Worm (Caenorhabditis elegans) whole organism, dauer: ENCODE data around the gene C44E12.1.

ENCODE experiments used
- unc-62 ChIP-seq: sonication (generic microtip); optimal IDR thresholded peaks from 2 replicates; lab custom pipeline; 2017; ENCODE audit warnings: missing biosample characterization, missing genetic modification reagents, missing genetic modification characterization

Gene C44E12.1

DNA sequence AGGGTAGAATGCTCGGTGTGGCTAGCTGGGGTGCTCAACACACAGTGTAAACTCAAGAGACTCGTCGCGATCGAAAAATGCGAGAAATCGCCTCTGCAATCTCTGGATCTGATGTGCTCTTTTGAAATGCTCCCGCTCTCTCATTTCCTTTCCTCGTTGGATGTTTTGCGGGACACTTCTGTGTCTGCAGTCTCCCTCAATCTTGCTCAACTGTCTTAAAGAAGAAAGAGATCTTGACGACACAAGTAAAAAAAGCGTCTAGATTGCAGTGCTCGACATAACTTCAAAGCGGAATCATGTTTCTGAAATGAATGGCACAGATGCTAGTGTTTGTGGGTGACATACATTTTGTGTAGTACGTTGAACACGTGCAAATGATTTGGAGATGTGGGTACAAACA, 23.1 kb upstream of the C44E12.1 start:
- TF ChIP-seq unc-62 (GFP tag; lab: Kevin White, UChicago) = no peak

DNA sequence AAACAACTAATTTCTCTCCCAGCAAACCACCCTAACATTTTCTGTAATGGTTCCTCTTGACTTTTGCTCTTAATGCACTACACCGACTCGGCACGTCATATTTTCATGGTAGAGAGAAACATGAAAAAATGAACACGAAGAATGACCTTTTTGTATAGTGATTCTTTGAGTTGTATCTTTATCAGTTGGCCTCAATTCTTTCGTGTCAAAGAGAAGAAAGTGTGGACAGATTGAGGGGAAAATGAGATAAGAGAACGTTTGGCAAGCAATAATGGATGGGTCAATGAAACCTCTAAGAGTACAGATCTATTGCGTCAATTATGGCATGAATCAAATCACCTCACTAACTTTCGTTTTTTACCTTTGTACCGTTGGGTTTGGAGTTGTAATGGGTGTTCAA, 20.8 kb upstream of the C44E12.1 start:
- no peak for TF ChIP-seq unc-62 (GFP tag; lab: Kevin White, UChicago)

DNA sequence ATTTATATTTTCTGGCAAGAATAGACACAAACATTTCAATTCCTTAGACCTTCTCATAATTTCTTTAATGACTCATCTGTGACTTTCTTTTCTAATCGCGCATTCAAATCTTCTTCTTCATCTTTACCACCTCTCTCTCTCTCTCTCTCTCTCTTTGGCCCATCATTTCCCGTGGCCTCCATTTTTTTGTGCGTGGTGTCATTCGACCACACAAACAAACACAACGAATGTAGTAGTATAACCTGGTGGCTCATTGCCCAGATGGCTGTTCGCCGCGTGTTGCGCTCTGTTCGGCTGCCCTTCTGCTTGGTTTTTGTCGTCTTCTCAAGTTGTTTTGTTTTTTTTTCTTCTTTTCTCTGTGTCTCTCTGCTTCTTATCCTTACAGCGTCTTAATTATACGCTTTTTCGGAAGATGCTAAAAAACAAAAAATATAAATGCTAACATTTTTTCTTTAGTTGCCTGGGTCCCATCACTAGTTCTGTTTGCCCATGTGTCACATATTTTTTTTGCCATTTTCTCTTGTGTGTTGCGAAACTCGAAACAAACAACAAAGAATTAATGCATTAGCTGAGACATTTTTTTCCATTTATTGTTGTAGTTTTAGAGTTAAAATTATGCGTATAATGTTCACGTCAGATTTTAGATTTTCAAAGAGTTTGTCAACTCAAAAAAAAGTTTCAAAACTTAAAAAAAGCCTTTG, 19.1 kb upstream of the C44E12.1 start:
- no peak for TF ChIP-seq unc-62 (GFP tag; lab: Kevin White, UChicago)

DNA sequence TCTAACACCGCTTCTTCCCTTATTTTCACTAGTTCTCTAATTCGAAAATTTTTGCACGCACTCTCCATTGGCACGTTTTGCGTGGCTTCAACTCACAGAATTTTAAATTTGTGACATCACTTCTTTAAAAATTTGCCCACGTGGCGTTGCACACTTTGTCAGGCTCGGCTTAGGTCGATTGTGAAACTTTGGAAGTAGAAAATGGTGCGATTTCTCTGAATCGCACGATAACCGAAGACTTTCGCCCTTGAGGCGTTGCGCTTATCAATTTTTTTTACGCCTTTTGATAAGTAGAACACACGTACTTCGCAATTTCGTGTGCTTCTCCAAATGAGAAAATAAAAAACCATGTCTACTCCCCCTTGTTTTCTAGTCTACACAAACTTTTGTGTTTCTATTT, 18.4 kb upstream of the C44E12.1 start:
- no peak for TF ChIP-seq unc-62 (GFP tag; lab: Kevin White, UChicago)

DNA sequence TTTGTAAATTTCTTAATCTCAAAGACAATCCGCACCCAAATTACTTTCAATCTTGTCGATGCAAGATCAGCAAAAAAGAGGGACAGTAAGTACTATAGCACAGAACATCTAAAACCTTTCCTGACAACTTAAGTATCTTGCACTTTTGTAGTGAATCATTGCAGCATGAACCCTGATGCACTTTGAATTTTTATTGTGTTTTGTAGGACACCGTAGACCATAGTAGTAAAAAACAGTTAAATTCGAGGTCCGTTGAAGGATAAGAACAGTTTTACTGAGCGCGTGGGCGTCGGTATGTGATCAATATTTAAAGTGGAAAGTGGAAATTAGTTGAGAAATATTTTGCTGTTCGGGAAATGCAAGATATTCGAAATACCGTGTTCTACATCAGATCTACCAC, 14.5 kb upstream of the C44E12.1 start:
- no peak for TF ChIP-seq unc-62 (GFP tag; lab: Kevin White, UChicago)

DNA sequence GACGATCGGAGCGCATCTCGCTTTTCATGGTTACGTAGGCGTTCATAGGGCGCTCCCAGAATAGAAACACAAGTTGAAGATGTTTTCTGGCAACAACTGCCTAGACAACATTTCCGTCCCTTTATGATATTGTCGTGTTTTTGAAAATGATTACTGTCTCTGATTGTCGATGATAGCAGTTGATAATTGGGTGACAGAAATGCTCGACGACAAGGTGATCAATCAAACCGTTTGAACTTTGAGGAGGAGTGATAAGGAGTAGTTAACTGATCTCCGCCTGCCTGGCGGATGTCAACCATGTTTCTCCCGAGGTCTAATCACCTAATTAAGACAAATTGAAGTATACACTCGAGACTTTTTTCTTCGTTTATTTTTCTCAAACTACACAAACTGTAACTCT, 12.8 kb upstream of the C44E12.1 start:
- TF ChIP-seq unc-62 (GFP tag; lab: Kevin White, UChicago) = no peak

DNA sequence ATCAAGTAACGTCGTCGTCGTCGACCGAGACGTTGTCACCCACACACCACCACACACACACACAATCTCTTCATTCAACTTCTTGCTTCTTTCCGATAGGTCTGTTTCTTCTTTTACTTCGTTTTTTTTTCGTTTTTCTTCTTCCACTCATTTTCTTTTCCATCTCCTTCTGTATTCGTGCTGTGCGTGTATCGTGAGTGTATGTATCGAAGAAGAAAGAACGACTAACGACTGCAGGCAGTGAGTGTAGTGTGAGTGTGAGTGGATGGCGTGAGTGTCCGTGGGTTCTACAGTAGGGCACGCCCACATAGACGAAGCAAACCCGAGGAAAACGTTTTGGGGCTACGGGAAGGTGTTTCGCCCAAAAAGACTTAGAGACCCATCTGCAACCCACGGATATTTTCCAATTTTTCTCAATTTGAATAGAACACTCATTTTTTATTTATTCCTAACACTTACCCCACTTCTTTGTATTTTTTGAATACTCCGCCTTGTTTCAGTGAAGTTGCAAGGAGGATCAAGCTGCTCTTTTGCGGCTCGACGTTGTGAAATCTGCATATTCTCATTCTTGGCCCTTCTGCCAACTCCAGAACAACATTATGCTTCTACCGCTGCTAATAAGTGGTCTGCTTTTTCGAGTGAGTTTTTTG, 11.0 kb upstream of the C44E12.1 start, which contains the start of gene adt-2:
Gene adt-2 (plus strand): TSS at position 600 of the 650 bp plus-strand sequence.
- no peak for TF ChIP-seq unc-62 (GFP tag; lab: Kevin White, UChicago)

DNA sequence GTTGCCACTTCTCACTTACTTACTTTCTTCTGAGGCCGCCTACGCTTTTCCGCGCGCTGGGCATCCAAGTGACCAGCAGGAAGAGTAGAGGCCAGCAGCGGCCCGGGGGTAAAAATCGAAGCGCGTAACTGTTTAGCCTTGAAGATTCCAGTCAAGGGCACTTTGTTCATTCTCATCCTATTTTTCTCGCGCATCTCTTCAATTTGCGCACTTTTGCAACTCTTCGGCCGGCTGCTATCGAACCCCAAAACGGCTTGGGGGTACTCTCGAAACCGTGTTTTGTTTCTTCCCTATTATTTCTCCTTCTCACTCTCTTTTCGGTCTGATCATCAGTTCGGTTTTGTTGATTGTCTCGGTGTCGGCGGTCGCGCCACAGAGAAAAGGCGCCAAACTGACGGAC, 10.1 kb upstream of the C44E12.1 start:
- TF ChIP-seq unc-62 (GFP tag; lab: Kevin White, UChicago) = no peak

DNA sequence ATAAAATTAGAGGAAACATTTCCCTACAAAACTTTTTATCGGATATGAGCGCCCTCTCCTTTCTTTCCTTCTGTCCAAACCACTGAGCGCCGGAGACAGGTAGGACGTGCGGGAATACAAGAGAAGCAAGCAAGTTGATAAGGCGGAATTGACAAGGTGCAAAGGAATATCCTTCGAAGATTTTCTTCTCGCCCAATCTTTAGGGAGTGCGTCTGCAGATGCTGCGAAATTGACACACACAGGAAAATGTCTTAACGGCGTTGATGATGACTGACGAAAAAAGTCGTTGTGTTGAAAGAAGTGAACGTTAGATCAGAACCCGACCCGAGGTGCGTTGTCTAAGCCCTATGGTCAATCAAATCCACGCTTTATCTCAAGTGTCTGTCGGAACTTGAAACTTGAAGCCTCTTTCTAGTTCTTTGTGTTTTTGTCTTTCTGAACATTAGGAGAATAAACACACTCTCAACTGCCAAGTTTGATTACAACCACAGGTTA, 8.9 kb upstream of the C44E12.1 start:
- TF ChIP-seq unc-62 (GFP tag; lab: Kevin White, UChicago) = no peak

DNA sequence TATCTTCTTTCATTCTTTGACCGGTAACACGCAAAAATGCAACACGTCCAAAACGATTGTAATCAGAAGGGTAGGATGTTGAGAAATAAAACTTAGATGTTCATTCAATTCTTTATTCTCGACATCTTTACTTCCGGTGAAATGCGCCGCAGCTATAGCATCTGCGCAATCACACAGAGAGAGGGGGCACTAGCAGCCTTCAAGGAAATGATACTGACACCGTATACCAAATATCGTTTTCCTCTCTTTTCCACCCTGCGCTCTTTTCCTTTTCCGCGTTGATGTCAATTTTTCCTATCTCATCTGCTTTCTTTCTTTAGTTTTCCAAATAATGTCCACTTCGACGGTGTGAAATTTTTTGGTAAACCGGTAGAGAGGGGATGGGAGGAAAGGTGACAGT, 6.0 kb upstream of the C44E12.1 start:
- no peak for TF ChIP-seq unc-62 (GFP tag; lab: Kevin White, UChicago)

DNA sequence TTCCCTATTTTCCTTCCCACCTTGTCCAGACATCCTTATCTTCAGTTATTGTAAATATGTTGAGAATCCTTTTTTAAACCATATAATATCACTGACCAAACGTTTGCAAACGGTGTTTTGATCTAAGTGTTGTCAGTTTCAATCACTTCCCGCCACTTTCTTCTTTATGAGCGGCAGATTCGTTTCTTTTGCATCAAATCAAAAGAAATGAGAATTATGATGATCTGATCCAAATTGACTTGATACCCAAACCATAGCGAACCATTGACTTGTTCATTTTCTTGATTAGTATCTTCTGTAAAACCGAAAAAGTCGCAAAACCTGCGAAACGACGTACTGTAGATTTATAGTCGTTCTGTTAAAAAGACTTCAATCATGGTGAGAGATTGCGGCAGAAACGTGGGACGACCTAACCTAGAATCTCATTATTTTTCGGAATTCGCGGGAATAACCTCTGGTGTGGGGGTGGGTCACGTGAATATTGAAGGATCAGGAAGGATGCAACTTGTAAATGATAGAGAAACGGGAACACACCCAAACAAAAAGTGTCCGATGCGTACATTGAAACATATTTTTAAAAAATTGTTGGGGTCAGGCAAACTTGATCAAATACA, 2.7 kb upstream of the C44E12.1 start:
- TF ChIP-seq unc-62 (GFP tag; lab: Kevin White, UChicago) = no peak

DNA sequence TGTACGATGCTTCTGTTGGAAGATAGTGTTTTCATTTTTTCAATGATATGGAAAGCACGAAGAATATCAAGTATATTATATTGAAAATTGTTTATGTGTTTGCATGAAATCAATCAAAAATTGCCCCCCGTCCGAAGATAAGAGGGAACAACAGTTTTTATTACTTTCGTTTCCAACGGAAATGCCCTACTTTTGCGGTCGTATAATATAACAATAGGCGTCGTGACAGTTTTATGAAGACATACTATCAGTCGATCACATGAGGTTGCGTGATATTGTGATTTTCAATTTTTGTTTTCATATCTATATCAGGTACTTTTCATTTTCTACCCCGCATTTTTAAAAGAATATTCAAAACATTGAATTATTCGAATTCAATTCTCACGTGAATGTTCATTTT, 698 bp upstream of the C44E12.1 start:
- TF ChIP-seq unc-62 (GFP tag; lab: Kevin White, UChicago) = no peak

DNA sequence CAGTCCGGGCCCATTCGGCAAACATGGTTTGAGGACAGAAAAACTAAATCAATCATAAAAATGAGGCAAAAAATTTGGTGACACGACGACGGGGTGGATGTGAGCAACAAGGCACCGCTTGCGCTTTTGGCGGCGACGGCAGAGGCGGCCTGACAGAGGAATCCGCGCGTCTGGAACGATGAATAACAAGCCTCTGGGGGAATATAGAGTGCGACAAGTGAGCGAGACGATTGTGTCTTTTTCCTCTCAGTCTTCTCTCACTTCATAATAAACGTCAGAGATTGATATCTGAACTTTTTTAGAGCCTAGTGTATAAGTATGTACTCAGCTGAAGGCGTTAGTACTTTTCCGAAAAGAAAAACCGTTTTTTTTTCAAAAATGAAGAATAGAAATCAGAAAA, 11.3 kb downstream of the C44E12.1 start, which contains the start of gene twk-17:
Gene twk-17 (minus strand): TSS at position 101 of the 400 bp plus-strand sequence.
- TF ChIP-seq unc-62 (GFP tag; lab: Kevin White, UChicago) = no peak

DNA sequence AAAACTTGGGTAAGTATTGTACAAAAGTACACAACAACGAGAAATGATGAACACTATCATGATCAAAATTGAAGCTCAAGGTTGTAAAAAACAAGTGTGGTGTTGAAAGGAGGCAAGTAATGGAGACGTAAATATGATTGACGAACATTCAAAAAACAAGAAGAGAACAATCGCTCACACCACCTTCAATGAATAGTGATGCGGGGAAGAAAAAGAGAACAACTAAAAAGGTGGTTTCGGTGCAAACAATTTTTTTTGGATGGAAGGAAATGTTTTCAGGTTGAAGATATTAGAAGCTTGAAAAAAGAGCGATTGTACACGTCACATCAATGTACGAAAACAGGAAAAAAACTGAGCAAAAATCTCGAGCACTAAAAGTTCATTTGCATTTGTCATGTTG, 17.7 kb downstream of the C44E12.1 start:
- TF ChIP-seq unc-62 (GFP tag; lab: Kevin White, UChicago) = no peak

DNA sequence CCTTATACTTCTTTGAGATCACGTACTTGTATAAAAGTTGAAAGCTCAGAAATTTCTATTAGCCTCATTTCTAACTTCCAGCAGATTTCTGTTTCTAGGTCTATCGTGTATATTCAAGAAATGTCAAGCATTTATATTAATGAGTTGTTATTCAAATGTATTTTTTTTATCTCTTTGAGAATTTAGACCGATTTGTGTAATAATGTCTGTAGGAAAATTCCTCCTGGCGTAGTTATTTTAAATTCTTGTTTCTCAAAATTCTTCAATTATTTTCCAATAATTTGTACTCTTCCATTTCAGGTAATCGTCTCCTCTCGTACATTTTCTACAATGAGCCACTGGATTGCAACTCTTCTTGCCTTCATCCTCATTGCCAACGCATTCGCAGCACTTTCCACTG, 30.6 kb downstream of the C44E12.1 start, which contains the start of gene nlp-61:
Gene nlp-61 (plus strand): TSS at position 301 of the 400 bp plus-strand sequence.
- TF ChIP-seq unc-62 (GFP tag; lab: Kevin White, UChicago) = no peak

DNA sequence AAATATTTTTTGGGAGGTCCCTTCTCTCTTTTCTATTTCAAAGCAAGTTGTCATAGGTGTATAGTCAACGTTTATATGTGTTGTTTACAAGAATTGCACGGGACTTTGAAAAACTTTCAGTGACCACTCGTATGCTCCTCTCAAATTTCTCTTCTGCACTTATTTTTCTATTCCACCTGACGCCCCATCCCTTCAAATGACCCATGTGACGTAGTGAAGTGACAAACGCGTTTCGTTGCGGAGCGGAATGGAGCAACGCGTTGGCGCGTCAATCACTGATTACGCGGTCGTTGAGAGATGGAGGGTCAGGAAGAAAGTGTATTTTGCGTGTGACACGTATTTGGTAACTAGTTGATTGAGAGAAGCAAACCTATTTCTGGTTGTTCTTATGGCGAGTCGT, 39.3 kb downstream of the C44E12.1 start:
- TF ChIP-seq unc-62 (GFP tag; lab: Kevin White, UChicago) = no peak
